Fruit fly (Drosophila melanogaster): Measurements from ENCODE around the gene jus.

jus gene

DNA sequence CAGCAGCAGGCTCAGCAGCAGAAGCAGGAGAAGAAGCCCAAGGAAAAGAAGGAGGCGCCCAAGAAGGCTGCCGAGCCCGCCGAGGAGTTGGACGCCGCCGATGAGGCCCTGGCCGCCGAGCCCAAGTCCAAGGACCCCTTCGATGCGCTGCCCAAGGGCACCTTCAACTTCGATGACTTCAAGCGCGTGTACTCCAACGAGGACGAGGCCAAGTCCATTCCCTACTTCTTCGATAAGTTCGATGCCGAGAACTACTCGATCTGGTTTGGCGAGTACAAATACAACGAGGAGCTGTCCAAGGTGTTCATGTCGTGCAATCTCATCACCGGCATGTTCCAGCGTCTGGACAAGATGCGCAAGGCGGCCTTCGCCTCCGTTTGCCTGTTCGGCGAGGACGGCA lies 26.4 kb upstream of the jus start:
- TF ChIP-seq Hr4 (GFP tag; optimal IDR thresholded peaks at IDR 0.05) (no peak), achi (GFP tag; optimal IDR thresholded peaks at IDR 0.05) (no peak), Sox102F (GFP tag; optimal IDR thresholded peaks at IDR 0.05) (no peak), CG8119 (GFP tag; IDR thresholded peaks at IDR 0.05) (no peak), CG7368 (GFP tag; optimal IDR thresholded peaks at IDR 0.05) (no peak), Eip78C (GFP tag) (no peak), Smox (GFP tag; optimal IDR thresholded peaks at IDR 0.05) (no peak), Hr39 (GFP tag; optimal IDR thresholded peaks at IDR 0.05) (no peak), spab (GFP tag; optimal IDR thresholded peaks at IDR 0.05) (no peak), topi (GFP tag; optimal IDR thresholded peaks at IDR 0.05) (no peak), Hr38 (GFP tag; optimal IDR thresholded peaks at IDR 0.05) (no peak), fd59A (GFP tag; optimal IDR thresholded peaks at IDR 0.05) (no peak)

dm6 chr3R:29220585-29220984 lies 25.8 kb upstream of the jus start:
- TF ChIP-seq topi (GFP tag; optimal IDR thresholded peaks at IDR 0.05): no peak
- TF ChIP-seq acj6 (GFP tag; optimal IDR thresholded peaks at IDR 0.05): no peak
- no peak for TF ChIP-seq Smox (GFP tag; optimal IDR thresholded peaks at IDR 0.05)
- no peak for TF ChIP-seq CG3032 (tag; optimal IDR thresholded peaks at IDR 0.05)
- TF ChIP-seq CG10631 (GFP tag; optimal IDR thresholded peaks at IDR 0.05): no peak
- no peak for TF ChIP-seq fkh (GFP tag; optimal IDR thresholded peaks at IDR 0.05)
- TF ChIP-seq CG11902 (GFP tag; optimal IDR thresholded peaks at IDR 0.05): no peak
- no peak for TF ChIP-seq Sox102F (GFP tag; optimal IDR thresholded peaks at IDR 0.05)
- TF ChIP-seq CG6854 (GFP tag; optimal IDR thresholded peaks at IDR 0.05): no peak
- TF ChIP-seq CG6792 (GFP tag; optimal IDR thresholded peaks at IDR 0.05): no peak
- no peak for TF ChIP-seq Gug (GFP tag; IDR thresholded peaks at IDR 0.05)
- no peak for TF ChIP-seq svp (GFP tag)
- TF ChIP-seq fd59A (GFP tag; optimal IDR thresholded peaks at IDR 0.05): no peak
- TF ChIP-seq Sox15 (GFP tag; optimal IDR thresholded peaks at IDR 0.05): no peak
- TF ChIP-seq CG4318 (GFP tag; optimal IDR thresholded peaks at IDR 0.05): no peak
- no peak for TF ChIP-seq achi (GFP tag; optimal IDR thresholded peaks at IDR 0.05)
- TF ChIP-seq dsx (GFP tag; optimal IDR thresholded peaks at IDR 0.05; ENCODE audit: poor library complexity, severe bottlenecking): no peak

dm6 chr3R:29219948-29220347 lies 25.2 kb upstream of the jus start, which contains the start of gene eEF1gamma:
Gene eEF1gamma (plus strand): TSS chr3R:29220172.
- TF ChIP-seq topi (GFP tag; optimal IDR thresholded peaks at IDR 0.05) (peak; percentile 93), CG16779 (tag; optimal IDR thresholded peaks at IDR 0.05) (peak; percentile 82), CG6854 (GFP tag; optimal IDR thresholded peaks at IDR 0.05) (peak; percentile 98), acj6 (GFP tag; optimal IDR thresholded peaks at IDR 0.05) (peak; percentile 91), svp (GFP tag) (no peak), CG6808 (GFP tag; optimal IDR thresholded peaks at IDR 0.05) (peak; percentile 85), Hr4 (GFP tag; optimal IDR thresholded peaks at IDR 0.05) (peak; percentile 75), lz (GFP tag; optimal IDR thresholded peaks at IDR 0.05) (peak; percentile 94), OdsH (GFP tag; optimal IDR thresholded peaks at IDR 0.05) (peak; percentile 91), Ets96B (tag; optimal IDR thresholded peaks at IDR 0.05) (peak; percentile 65), achi (GFP tag; optimal IDR thresholded peaks at IDR 0.05) (no peak), CG10631 (GFP tag; optimal IDR thresholded peaks at IDR 0.05) (no peak), eg (GFP tag; IDR thresholded peaks at IDR 0.05) (peak; percentile 93), fkh (GFP tag; optimal IDR thresholded peaks at IDR 0.05) (peak; percentile 94), Sox102F (GFP tag; optimal IDR thresholded peaks at IDR 0.05) (peak; percentile 93), vri (GFP tag; optimal IDR thresholded peaks at IDR 0.05) (peak; percentile 91), CG6163 (GFP tag; IDR thresholded peaks at IDR 0.05) (peak; percentile 96), CG11294 (GFP tag; IDR thresholded peaks at IDR 0.05) (peak; percentile 54; the same call in 1 of the 2 replicates), Smox (GFP tag; optimal IDR thresholded peaks at IDR 0.05) (no peak), ss (GFP tag; optimal IDR thresholded peaks at IDR 0.05) (peak; percentile 82 to 94), salr (GFP tag; optimal IDR thresholded peaks at IDR 0.05) (peak in 1 of 2 experiments; percentile 94), Eip93F (GFP tag; optimal IDR thresholded peaks at IDR 0.05) (no peak), CG6276 (GFP tag; optimal IDR thresholded peaks at IDR 0.05) (peak; percentile 62), CG9139 (GFP tag; optimal IDR thresholded peaks at IDR 0.05) (no peak), CG8632 (GFP tag; optimal IDR thresholded peaks at IDR 0.05) (peak; percentile 88), Lpt (GFP tag; optimal IDR thresholded peaks at IDR 0.05) (peak; percentile 61), Ets21C (GFP tag; optimal IDR thresholded peaks at IDR 0.05) (peak; percentile 76), CG7368 (GFP tag; optimal IDR thresholded peaks at IDR 0.05) (peak; percentile 87), CG11762 (GFP tag; optimal IDR thresholded peaks at IDR 0.05; ENCODE audit: insufficient read depth) (peak; percentile 88), CG15336 (GFP tag; IDR thresholded peaks at IDR 0.05) (peak; percentile 65), dac (GFP tag; optimal IDR thresholded peaks at IDR 0.05) (peak; percentile 78), Hr38 (GFP tag; optimal IDR thresholded peaks at IDR 0.05) (no peak), CG4318 (GFP tag; optimal IDR thresholded peaks at IDR 0.05) (no peak), CG8119 (GFP tag; IDR thresholded peaks at IDR 0.05) (peak; percentile 49; the same call in 2 of the 3 replicates), Eip78C (GFP tag) (peak; percentile 97), spab (GFP tag; optimal IDR thresholded peaks at IDR 0.05) (no peak), CG8319 (GFP tag; optimal IDR thresholded peaks at IDR 0.05) (peak; percentile 89)

Data from whole organism, prepupa.